Fruit fly (Drosophila melanogaster): ENCODE results near the gene spen.
A peak's percentile ranks its signal among the peaks of the same experiment; 100 is the strongest.

Gene spen

DNA sequence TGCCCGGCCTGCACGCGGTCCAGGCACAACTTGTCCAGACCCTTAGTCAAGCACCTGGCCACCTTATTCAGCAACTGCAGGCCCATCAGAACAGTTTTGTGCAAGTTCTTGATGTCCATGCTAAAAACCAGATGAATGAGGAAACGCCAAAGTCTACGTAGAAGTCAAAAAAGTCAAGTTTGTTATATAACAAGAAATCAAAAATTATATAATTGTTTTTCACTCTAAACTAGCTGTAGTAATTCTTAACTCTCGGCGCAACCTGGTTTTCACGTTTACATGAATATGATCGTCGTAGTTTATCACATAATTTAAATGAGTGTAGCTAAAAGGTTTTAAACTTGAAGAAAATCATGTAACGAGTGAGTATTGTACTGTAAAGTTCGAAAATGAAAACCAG is 45.7 kb downstream of the spen start:
- TF ChIP-seq Myc (optimal IDR thresholded peaks at IDR 0.05) (no peak), h (optimal IDR thresholded peaks at IDR 0.05) (no peak), insv (optimal IDR thresholded peaks at IDR 0.05) (no peak), psq (optimal IDR thresholded peaks at IDR 0.05) (no peak), Sin3A (optimal IDR thresholded peaks at IDR 0.05) (no peak), ttk (optimal IDR thresholded peaks at IDR 0.05) (no peak)

DNA sequence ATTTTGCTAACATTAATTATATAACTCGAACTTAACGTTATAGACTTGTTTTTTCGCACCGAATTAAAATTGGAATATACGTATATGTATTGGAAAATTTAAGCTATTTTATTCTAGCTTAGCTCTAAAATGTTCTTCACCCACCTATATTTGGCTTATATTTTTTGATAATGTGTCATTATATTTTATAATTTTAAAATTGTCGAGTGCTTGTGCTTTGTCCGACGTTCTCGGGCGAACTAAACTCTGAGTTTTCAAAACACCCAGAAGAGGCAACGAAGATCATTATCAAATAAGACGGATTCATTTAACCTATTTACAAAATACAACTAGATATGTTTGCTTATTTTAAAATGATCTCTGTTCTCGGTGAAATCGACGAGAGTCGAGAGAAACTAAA is 47.7 kb downstream of the spen start:
- TF ChIP-seq Myc (optimal IDR thresholded peaks at IDR 0.05) (no peak), ttk (optimal IDR thresholded peaks at IDR 0.05) (no peak), insv (optimal IDR thresholded peaks at IDR 0.05) (no peak), h (optimal IDR thresholded peaks at IDR 0.05) (no peak), Sin3A (optimal IDR thresholded peaks at IDR 0.05) (no peak), psq (optimal IDR thresholded peaks at IDR 0.05) (no peak)

DNA sequence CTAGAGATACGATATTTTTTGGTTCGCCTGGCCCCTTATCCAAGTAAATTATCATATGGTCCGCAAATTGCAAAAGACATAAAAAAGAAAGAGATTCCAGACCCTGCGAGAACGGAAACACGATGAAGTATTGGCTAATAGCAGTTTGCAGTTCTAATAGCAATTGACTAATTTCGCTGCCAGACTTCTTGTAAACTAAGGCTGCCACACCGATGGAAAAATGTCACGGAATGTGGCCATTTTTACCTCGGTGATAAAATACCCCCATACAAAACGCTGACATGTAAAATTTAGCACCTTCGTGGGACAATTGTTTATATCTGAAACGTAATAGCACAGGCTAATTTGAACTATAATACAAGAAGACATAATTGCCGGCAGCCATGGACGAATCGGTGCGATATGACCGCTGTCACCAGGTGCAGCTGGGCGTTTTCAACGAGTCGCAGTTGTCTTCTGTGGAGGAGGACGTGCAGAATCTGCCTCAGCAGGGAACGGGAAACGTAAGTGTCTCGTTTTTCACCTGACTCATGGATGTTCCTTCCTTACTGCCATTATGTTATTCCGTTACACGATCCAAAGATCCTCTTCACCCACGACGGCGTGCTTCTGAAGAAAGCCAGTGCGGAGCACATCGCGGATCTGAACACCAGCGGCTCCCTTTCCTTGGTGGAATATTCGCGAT is 48.4 kb downstream of the spen start, which contains the start of the genes Tbc1d15-17 and CG11617:
Tbc1d15-17 (plus strand) TSS at position 51 of the 685 bp plus-strand sequence.
CG11617 (minus strand) TSS at position 169 of the 685 bp plus-strand sequence.
- TF ChIP-seq h (optimal IDR thresholded peaks at IDR 0.05) (no peak), psq (optimal IDR thresholded peaks at IDR 0.05) (no peak), Myc (optimal IDR thresholded peaks at IDR 0.05) (no peak), ttk (optimal IDR thresholded peaks at IDR 0.05) (no peak), insv (optimal IDR thresholded peaks at IDR 0.05) (no peak), Sin3A (optimal IDR thresholded peaks at IDR 0.05) (no peak)

DNA sequence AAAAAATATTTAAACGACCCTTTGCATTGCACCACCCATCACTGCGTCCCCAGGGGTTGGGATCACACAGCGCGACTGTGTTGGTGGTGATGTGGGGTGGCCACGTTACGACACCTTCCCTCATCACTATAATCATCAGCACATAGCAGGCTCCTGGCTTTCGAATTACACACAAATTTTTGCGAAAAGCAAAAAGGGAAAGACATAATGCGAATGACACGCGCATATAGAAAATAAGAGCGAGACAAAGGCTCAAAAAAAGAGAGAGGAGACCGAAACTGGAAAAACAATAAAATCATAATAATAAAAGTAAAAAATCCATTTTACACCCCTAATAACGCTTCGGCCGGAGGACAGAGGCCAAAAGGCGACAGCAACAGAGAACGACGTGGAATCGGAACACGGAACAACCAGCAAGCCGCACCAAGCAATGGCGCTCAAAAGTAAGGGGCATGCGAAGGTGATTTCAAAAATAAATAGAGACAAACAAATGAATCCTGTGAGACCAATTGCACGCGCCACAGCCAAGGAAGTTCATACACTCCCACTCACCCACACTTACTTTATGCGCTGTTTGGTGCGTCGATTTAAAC is 60.7 kb downstream of the spen start:
- no peak for TF ChIP-seq insv (optimal IDR thresholded peaks at IDR 0.05)
- no peak for TF ChIP-seq Myc (optimal IDR thresholded peaks at IDR 0.05)
- no peak for TF ChIP-seq Sin3A (optimal IDR thresholded peaks at IDR 0.05)
- TF ChIP-seq h (optimal IDR thresholded peaks at IDR 0.05) = no peak
- TF ChIP-seq psq (optimal IDR thresholded peaks at IDR 0.05) = no peak
- no peak for TF ChIP-seq ttk (optimal IDR thresholded peaks at IDR 0.05)

DNA sequence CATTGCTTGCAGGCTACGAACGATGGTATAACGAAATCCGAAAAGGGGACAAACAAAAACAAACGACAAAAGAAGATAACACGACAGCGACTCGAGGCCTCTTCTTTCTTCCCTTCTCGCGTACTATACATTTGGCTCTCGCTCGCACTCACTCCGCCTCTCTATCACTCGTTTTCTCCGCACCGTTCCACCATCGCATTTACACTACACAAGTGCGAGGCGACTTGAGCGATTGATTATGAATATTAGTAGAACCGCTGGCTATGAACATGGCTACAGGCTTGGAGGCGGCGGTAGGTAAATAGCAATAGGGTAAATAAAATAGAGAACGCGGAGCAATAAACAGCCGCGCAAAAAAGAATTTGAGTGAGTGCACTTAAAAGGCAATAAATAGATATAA is 61.7 kb downstream of the spen start:
- TF ChIP-seq Sin3A (optimal IDR thresholded peaks at IDR 0.05) = no peak
- no peak for TF ChIP-seq psq (optimal IDR thresholded peaks at IDR 0.05)
- TF ChIP-seq Myc (optimal IDR thresholded peaks at IDR 0.05) = no peak
- no peak for TF ChIP-seq insv (optimal IDR thresholded peaks at IDR 0.05)

DNA sequence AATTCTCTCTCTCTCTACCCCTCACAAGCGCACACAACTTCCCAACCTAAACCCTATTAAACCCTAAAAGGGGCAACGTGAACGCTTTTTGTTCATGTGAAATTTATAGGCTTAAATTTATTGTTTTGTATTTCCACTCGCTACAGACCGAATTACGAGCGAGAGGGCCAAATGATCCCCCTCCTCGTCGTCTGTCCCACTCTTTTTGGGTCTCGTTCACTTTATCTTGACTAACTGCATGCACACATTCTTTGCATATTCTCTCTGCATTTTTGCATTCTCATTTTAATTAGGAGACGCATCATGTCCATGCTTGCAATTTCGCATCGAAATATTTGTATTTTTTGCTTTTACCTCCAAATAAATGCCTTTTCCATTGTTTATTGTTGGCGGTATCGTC is 62.3 kb downstream of the spen start:
- TF ChIP-seq ttk (optimal IDR thresholded peaks at IDR 0.05) (no peak), Myc (optimal IDR thresholded peaks at IDR 0.05) (no peak), h (optimal IDR thresholded peaks at IDR 0.05) (no peak), insv (optimal IDR thresholded peaks at IDR 0.05) (no peak), Sin3A (optimal IDR thresholded peaks at IDR 0.05) (no peak), psq (optimal IDR thresholded peaks at IDR 0.05) (no peak)

DNA sequence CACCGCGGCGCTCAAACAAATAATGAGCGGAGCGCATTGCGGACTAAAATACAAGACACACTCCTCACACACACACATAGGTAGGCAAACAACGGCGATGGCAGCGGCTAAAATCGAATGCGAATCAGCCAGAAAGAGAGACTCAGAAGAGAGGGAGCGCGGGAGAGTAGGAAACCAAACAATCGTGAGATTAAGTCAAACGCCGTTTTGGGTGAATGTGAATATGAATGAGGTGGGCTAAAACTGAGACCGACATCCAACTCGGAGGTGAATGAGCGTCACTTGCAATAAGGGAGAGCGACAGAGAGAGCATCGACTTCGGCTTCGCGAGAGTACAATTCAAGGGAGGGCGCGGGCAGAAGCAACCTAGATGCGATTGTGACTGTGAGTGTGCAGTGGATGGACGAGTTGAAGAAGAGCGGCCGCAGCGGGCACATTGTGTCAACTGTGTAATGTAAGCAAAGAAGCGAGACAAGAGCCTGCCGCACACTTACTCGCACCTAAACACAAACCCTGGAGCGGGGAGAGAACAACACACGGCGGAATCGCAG is 63.2 kb downstream of the spen start:
- TF ChIP-seq ttk (optimal IDR thresholded peaks at IDR 0.05) = no peak
- TF ChIP-seq psq (optimal IDR thresholded peaks at IDR 0.05) = no peak
- TF ChIP-seq insv (optimal IDR thresholded peaks at IDR 0.05) = no peak
- TF ChIP-seq h (optimal IDR thresholded peaks at IDR 0.05) = no peak
- TF ChIP-seq Sin3A (optimal IDR thresholded peaks at IDR 0.05) = no peak
- TF ChIP-seq Myc (optimal IDR thresholded peaks at IDR 0.05) = no peak

DNA sequence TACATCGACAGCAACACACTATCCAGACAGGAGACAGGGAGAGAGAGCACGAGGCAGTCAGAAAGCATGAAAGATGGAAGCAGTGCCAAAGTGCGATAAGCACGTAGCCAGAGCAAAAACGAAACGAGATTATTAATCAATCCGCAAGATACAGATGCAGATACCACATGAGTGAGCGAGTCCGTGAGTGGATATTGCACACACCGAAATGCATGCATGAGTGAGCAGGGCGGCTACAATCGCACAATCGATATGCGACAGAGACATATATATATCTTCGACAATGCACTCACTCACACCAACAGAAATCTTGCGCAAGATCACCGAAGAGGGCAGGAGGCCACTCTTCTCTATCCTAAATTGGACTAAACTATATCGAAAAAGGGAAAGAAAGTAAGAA is 64.0 kb downstream of the spen start:
- TF ChIP-seq insv (optimal IDR thresholded peaks at IDR 0.05) (no peak), ttk (optimal IDR thresholded peaks at IDR 0.05) (no peak), psq (optimal IDR thresholded peaks at IDR 0.05) (no peak), Sin3A (optimal IDR thresholded peaks at IDR 0.05) (no peak), h (optimal IDR thresholded peaks at IDR 0.05) (no peak), Myc (optimal IDR thresholded peaks at IDR 0.05) (no peak)

DNA sequence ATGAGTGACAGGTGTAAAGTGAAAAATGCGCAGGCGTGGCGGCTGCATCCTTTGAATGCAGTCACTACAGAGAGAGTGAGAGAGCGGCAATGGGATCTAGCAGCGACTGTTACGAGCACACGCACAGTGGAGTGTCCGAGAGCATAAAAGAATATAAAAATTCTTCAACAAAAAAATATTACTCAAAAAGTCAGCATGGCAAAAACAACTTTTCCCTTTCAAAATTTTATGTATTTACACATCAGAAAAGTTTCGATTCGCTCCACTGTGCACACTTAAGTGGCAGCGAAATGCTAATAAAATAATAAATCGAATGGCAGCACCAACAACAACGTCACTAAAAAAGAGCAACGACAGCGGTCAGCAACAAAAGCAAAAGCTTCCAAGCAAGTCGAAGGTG is 64.5 kb downstream of the spen start:
- TF ChIP-seq insv (optimal IDR thresholded peaks at IDR 0.05) = peak; percentile 25
- TF ChIP-seq psq (optimal IDR thresholded peaks at IDR 0.05) = no peak
- no peak for TF ChIP-seq h (optimal IDR thresholded peaks at IDR 0.05)
- TF ChIP-seq Sin3A (optimal IDR thresholded peaks at IDR 0.05) = no peak

DNA sequence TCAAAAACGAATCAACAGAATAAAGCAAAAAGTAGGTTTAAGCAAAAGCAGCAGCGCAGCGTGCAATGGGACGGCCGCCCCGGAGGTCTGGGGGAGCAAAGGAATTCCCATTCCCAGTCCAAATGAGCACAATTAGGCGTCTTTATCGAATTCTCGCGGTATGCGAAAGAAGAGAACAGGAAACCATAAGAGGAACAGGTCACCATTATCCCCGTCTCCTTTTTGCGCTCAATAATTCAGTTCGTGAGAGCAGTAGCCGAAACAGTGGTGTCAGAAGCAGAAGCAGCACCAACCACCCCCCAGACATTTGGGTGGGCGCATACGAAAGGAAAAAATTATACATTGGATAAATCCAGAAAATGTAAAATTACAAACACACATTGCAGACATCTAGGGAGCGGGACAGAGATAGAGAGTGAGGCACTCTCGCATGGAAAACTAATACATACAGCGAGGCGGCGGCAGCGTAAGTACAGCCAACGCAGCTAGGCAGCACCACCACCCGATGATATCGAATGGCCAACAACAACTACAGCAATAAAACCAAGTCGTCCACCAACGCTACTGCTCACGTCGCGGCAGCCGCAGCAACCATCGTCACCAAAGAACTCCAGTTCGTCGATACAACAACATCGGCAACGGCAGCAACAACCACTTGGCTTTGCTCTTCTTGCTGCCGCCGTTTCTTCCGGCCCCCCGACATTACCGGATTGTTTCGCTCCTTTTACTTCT is 65.2 kb downstream of the spen start:
- no peak for TF ChIP-seq insv (optimal IDR thresholded peaks at IDR 0.05)
- TF ChIP-seq h (optimal IDR thresholded peaks at IDR 0.05) = no peak
- no peak for TF ChIP-seq Sin3A (optimal IDR thresholded peaks at IDR 0.05)
- no peak for TF ChIP-seq Myc (optimal IDR thresholded peaks at IDR 0.05)
- no peak for TF ChIP-seq psq (optimal IDR thresholded peaks at IDR 0.05)
- no peak for TF ChIP-seq ttk (optimal IDR thresholded peaks at IDR 0.05)

DNA sequence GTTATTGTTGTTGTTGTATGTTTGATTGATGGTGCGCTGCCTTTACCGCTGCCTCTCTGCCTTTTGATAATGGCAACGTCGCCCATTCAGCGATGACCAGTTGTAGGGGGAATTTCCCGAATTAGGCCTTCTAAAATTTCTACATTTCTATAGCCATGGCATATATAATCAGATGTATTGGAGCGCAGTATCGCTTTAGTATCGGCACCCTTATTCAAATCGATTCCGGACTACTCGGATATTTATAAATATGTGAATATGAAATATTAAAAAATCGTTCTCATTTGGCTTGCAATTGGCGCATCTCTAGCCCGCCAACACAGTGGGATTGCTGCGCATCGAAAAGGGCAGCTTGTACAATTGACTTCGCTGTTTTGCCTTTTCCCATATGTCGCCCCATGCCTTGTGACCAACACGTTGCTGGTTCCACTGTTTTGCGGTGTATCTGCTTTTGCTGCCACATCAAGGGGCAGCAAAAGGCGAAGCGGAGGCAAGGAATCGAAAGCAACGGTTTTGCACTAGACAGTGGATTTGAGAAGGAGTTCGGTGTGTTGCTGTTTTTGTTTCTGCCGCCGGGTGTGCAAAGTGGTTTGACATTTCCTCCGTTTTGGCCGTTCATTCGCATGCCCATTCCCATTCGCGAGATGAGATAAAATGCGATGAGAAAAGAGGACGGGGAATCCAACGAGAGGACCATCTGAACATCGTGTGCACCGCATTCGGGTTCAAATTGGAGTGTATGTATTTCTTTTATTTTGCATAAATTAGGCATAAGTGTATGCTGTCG is 66.0 kb downstream of the spen start:
- TF ChIP-seq ttk (optimal IDR thresholded peaks at IDR 0.05) = no peak
- no peak for TF ChIP-seq h (optimal IDR thresholded peaks at IDR 0.05)
- TF ChIP-seq Myc (optimal IDR thresholded peaks at IDR 0.05) = no peak
- TF ChIP-seq insv (optimal IDR thresholded peaks at IDR 0.05) = no peak
- TF ChIP-seq Sin3A (optimal IDR thresholded peaks at IDR 0.05) = no peak
- no peak for TF ChIP-seq psq (optimal IDR thresholded peaks at IDR 0.05)
